Worm (Caenorhabditis elegans) whole organism, midembryonic: Measurements from ENCODE around the gene spot-1.

ENCODE experiments used
- T22C8.4 ChIP-seq: fragments of 200-800 bp; sonication (Bioruptor generic); IDR thresholded peaks from 2 replicates; pipeline ENCODE4 v1.3.6; 2022; ENCODE audit warnings: missing genetic modification characterization, missing compliant biosample characterization
- cog-1 ChIP-seq: sonication (generic microtip); optimal IDR thresholded peaks from 2 replicates; lab custom pipeline; 2016; ENCODE audit warnings: missing genetic modification characterization, missing compliant biosample characterization
- flt-1 ChIP-seq: fragments of 200-800 bp; sonication (Bioruptor generic); IDR thresholded peaks from 2 replicates; pipeline ENCODE4 v1.3.6; 2022; ENCODE audit warnings: missing genetic modification characterization, missing compliant biosample characterization
- klf-2 ChIP-seq: fragments of 200-800 bp; sonication (Bioruptor generic); conservative IDR thresholded peaks from 2 replicates; pipeline ENCODE4 v1.3.6; 2022; ENCODE audit warnings: missing genetic modification reagents, missing genetic modification characterization, missing compliant biosample characterization
- med-1 ChIP-seq: sonication (generic microtip); optimal IDR thresholded peaks from 2 replicates; lab custom pipeline; 2017; ENCODE audit warnings: missing genetic modification characterization, mild to moderate bottlenecking, missing compliant biosample characterization, antibody characterized with exemption, missing genetic modification reagents; ENCODE audit not compliant: insufficient read depth
- ref-1 ChIP-seq: fragments of 200-800 bp; sonication (Bioruptor generic); conservative IDR thresholded peaks from 2 replicates; pipeline ENCODE4 v1.3.6; 2022; ENCODE audit warnings: missing genetic modification reagents, missing genetic modification characterization, missing compliant biosample characterization
- tab-1 ChIP-seq: fragments of 200-800 bp; sonication (Bioruptor generic); IDR thresholded peaks from 2 replicates; pipeline ENCODE4 v1.3.6; 2022; ENCODE audit warnings: missing genetic modification characterization, missing compliant biosample characterization
- ztf-23 ChIP-seq: fragments of 200-800 bp; sonication (Bioruptor generic); IDR thresholded peaks from 2 replicates; pipeline ENCODE4 v1.3.6; 2022; ENCODE audit warnings: missing genetic modification reagents, missing genetic modification characterization, missing compliant biosample characterization
- ztf-29 ChIP-seq: fragments of 200-800 bp; sonication (Bioruptor generic); IDR thresholded peaks from 2 replicates; pipeline ENCODE4 v1.3.6; 2022; ENCODE audit warnings: missing genetic modification reagents, missing genetic modification characterization, missing compliant biosample characterization

The spot-1 gene

ce11 chrIII:7273718-7274117, 3.4 kb downstream of the spot-1 start:
- TF ChIP-seq T22C8.4 (GFP tag; lab: Robert Waterston, UW) (no peak), flt-1 (GFP tag; lab: Robert Waterston, UW) (no peak), ztf-29 (no peak), klf-2 (GFP tag; lab: Robert Waterston, UW) (no peak), med-1 (no peak), ref-1 (GFP tag; lab: Robert Waterston, UW) (no peak), tab-1 (GFP tag; lab: Robert Waterston, UW) (no peak), cog-1 (no peak), ztf-23 (no peak)

ce11 chrIII:7272828-7273227, 4.2 kb downstream of the spot-1 start:
- no peak for TF ChIP-seq ztf-23
- no peak for TF ChIP-seq T22C8.4 (GFP tag; lab: Robert Waterston, UW)

- peak; percentile 15 for TF ChIP-seq cog-1
- TF ChIP-seq med-1: no peak
- no peak for TF ChIP-seq tab-1 (GFP tag; lab: Robert Waterston, UW)
- TF ChIP-seq ref-1 (GFP tag; lab: Robert Waterston, UW): no peak
- TF ChIP-seq ztf-29: no peak
- TF ChIP-seq klf-2 (GFP tag; lab: Robert Waterston, UW): no peak
- TF ChIP-seq flt-1 (GFP tag; lab: Robert Waterston, UW): 0 out of 2 replicates have a peak, but pooled peaks have one; percentile 46
Measured at ce11 chrIII:7272088-7272487, 5.0 kb downstream of the spot-1 start.

- TF ChIP-seq flt-1 (GFP tag; lab: Robert Waterston, UW) (no peak), tab-1 (GFP tag; lab: Robert Waterston, UW) (no peak)
Measured at ce11 chrIII:7271083-7271482, 6.0 kb downstream of the spot-1 start.

ce11 chrIII:7263028-7263427, 14.0 kb downstream of the spot-1 start:
- TF ChIP-seq klf-2 (GFP tag; lab: Robert Waterston, UW) (no peak), ztf-23 (no peak), ref-1 (GFP tag; lab: Robert Waterston, UW) (no peak), tab-1 (GFP tag; lab: Robert Waterston, UW) (no peak), ztf-29 (no peak), flt-1 (GFP tag; lab: Robert Waterston, UW) (no peak), med-1 (no peak), T22C8.4 (GFP tag; lab: Robert Waterston, UW) (no peak), cog-1 (no peak)

ce11 chrIII:7262592-7262991, 14.5 kb downstream of the spot-1 start:
- TF ChIP-seq ref-1 (GFP tag; lab: Robert Waterston, UW) (no peak), T22C8.4 (GFP tag; lab: Robert Waterston, UW) (no peak), klf-2 (GFP tag; lab: Robert Waterston, UW) (no peak), ztf-23 (no peak), med-1 (no peak), flt-1 (GFP tag; lab: Robert Waterston, UW) (no peak), cog-1 (no peak), ztf-29 (no peak), tab-1 (GFP tag; lab: Robert Waterston, UW) (no peak)

ce11 chrIII:7258931-7259330, 18.1 kb downstream of the spot-1 start, which contains the start of gene B0361.4:
B0361.4 (plus strand) TSS chrIII:7258991.
- TF ChIP-seq med-1 (no peak), ref-1 (GFP tag; lab: Robert Waterston, UW) (no peak), flt-1 (GFP tag; lab: Robert Waterston, UW) (no peak), ztf-23 (no peak), tab-1 (GFP tag; lab: Robert Waterston, UW) (no peak), ztf-29 (no peak), cog-1 (no peak), T22C8.4 (GFP tag; lab: Robert Waterston, UW) (no peak), klf-2 (GFP tag; lab: Robert Waterston, UW) (no peak)

- TF ChIP-seq cog-1: no peak
- TF ChIP-seq flt-1 (GFP tag; lab: Robert Waterston, UW): no peak
- no peak for TF ChIP-seq tab-1 (GFP tag; lab: Robert Waterston, UW)
- TF ChIP-seq klf-2 (GFP tag; lab: Robert Waterston, UW): no peak
- TF ChIP-seq med-1: no peak
- no peak for TF ChIP-seq T22C8.4 (GFP tag; lab: Robert Waterston, UW)
- TF ChIP-seq ztf-23: no peak
- no peak for TF ChIP-seq ztf-29
- no peak for TF ChIP-seq ref-1 (GFP tag; lab: Robert Waterston, UW)
Measured at ce11 chrIII:7253669-7254068, 23.4 kb downstream of the spot-1 start.

- TF ChIP-seq med-1 (no peak), flt-1 (GFP tag; lab: Robert Waterston, UW) (no peak), cog-1 (no peak), ref-1 (GFP tag; lab: Robert Waterston, UW) (no peak), klf-2 (GFP tag; lab: Robert Waterston, UW) (no peak), tab-1 (GFP tag; lab: Robert Waterston, UW) (no peak), T22C8.4 (GFP tag; lab: Robert Waterston, UW) (no peak), ztf-23 (no peak), ztf-29 (no peak)
Measured at ce11 chrIII:7247740-7248139, 29.3 kb downstream of the spot-1 start, which contains the start of gene zmp-6. zmp-6 (minus strand) TSS chrIII:7247840.

- no peak for TF ChIP-seq klf-2 (GFP tag; lab: Robert Waterston, UW)
- no peak for TF ChIP-seq ztf-29
- TF ChIP-seq cog-1: no peak
- no peak for TF ChIP-seq flt-1 (GFP tag; lab: Robert Waterston, UW)
- TF ChIP-seq ref-1 (GFP tag; lab: Robert Waterston, UW): no peak
- no peak for TF ChIP-seq tab-1 (GFP tag; lab: Robert Waterston, UW)
Measured at ce11 chrIII:7246389-7246788, 30.7 kb downstream of the spot-1 start.

ce11 chrIII:7242988-7243387, 34.1 kb downstream of the spot-1 start, which contains the start of gene osm-10:
osm-10 (plus strand) TSS chrIII:7243280.
- TF ChIP-seq klf-2 (GFP tag; lab: Robert Waterston, UW): no peak
- no peak for TF ChIP-seq ref-1 (GFP tag; lab: Robert Waterston, UW)
- no peak for TF ChIP-seq cog-1
- no peak for TF ChIP-seq ztf-29
- TF ChIP-seq tab-1 (GFP tag; lab: Robert Waterston, UW): no peak
- no peak for TF ChIP-seq flt-1 (GFP tag; lab: Robert Waterston, UW)
- no peak for TF ChIP-seq ztf-23
- TF ChIP-seq T22C8.4 (GFP tag; lab: Robert Waterston, UW): no peak
- no peak for TF ChIP-seq med-1
